Fruit fly (Drosophila melanogaster) whole organism, embryonic: ENCODE data around the gene APP-BP1.

ENCODE experiments used
- CG12769 ChIP-seq: fragments of 200-800 bp; sonication (Bioruptor generic); optimal IDR thresholded peaks from 2 replicates; lab custom pipeline; 2019; ENCODE audit warnings: missing biosample characterization, mild to moderate bottlenecking, missing genetic modification characterization, moderate library complexity
- CG16813 ChIP-seq: fragments of 200-800 bp; sonication (Bioruptor generic); IDR thresholded peaks from 3 replicates; pipeline ENCODE4 v1.3.6; 2022; ENCODE audit warnings: missing biosample characterization, missing genetic modification characterization; ENCODE audit not compliant: partially characterized antibody
- CG16863 ChIP-seq: fragments of 200-800 bp; sonication (Bioruptor generic); optimal IDR thresholded peaks from 3 replicates; lab custom pipeline; 2016; ENCODE audit warnings: missing biosample characterization, missing genetic modification characterization
- CG5180 ChIP-seq: fragments of 200-800 bp; sonication (Bioruptor generic); optimal IDR thresholded peaks from 3 replicates; lab custom pipeline; 2017; ENCODE audit warnings: missing biosample characterization, missing genetic modification characterization, mild to moderate bottlenecking, moderate library complexity, missing genetic modification reagents
- CG7839 ChIP-seq: fragments of 200-800 bp; sonication (Bioruptor generic); optimal IDR thresholded peaks from 3 replicates; lab custom pipeline; 2018; ENCODE audit warnings: missing biosample characterization, mild to moderate bottlenecking, missing genetic modification characterization, moderate library complexity
- CG8359 ChIP-seq: fragments of 200-800 bp; sonication (Bioruptor generic); optimal IDR thresholded peaks from 2 replicates; lab custom pipeline; 2017; ENCODE audit warnings: missing biosample characterization, mild to moderate bottlenecking, missing genetic modification characterization, borderline replicate concordance
- D ChIP-seq, 2 experiments: fragments of 200-800 bp in 1 of 2; fragments of >200 bp in 1 of 2; sonication (Bioruptor generic) in 1 of 2; optimal IDR thresholded peaks; 2 replicates in 1 of 2; 3 replicates in 1 of 2; lab custom pipeline; 2017; ENCODE audit warnings: mild to moderate bottlenecking in 1 of 2, missing biosample characterization in 1 of 2, missing genetic modification characterization in 1 of 2, missing genetic modification reagents in 1 of 2
- Gsc ChIP-seq: fragments of 200-800 bp; sonication (Bioruptor generic); IDR thresholded peaks from 2 replicates; pipeline ENCODE4 v1.3.6; 2022; ENCODE audit warnings: missing biosample characterization, missing genetic modification characterization
- Hr3 ChIP-seq: fragments of 200-800 bp; sonication (Bioruptor generic); optimal IDR thresholded peaks from 3 replicates; lab custom pipeline; 2016; ENCODE audit warnings: missing biosample characterization, missing genetic modification characterization
- Hsf ChIP-seq: fragments of 200-800 bp; sonication (Bioruptor generic); optimal IDR thresholded peaks from 3 replicates; lab custom pipeline; 2016; ENCODE audit warnings: missing biosample characterization, missing genetic modification characterization
- Oli ChIP-seq: fragments of 200-800 bp; sonication (Bioruptor generic); optimal IDR thresholded peaks from 2 replicates; lab custom pipeline; 2018; ENCODE audit warnings: missing biosample characterization, mild to moderate bottlenecking, missing genetic modification characterization, moderate library complexity
- al ChIP-seq: fragments of 200-800 bp; sonication (Bioruptor generic); IDR thresholded peaks from 2 replicates; pipeline ENCODE4 v1.3.6; 2022; ENCODE audit warnings: missing biosample characterization, missing genetic modification characterization
- chif ChIP-seq, 2 experiments: fragments of 200-800 bp; sonication (Bioruptor generic); optimal IDR thresholded peaks; 3 replicates each; lab custom pipeline; 2016; ENCODE audit warnings: missing biosample characterization in 2 of 2, missing genetic modification characterization in 2 of 2
- peb ChIP-seq: fragments of 200-800 bp; sonication (Bioruptor generic); IDR thresholded peaks from 2 replicates; pipeline ENCODE4 v1.3.6; 2022; ENCODE audit warnings: missing biosample characterization, missing genetic modification characterization
- sd ChIP-seq: fragments of 200-800 bp; sonication (Bioruptor generic); optimal IDR thresholded peaks from 3 replicates; lab custom pipeline; 2018; ENCODE audit warnings: missing biosample characterization, mild to moderate bottlenecking, missing genetic modification characterization, moderate library complexity

The APP-BP1 gene

DNA sequence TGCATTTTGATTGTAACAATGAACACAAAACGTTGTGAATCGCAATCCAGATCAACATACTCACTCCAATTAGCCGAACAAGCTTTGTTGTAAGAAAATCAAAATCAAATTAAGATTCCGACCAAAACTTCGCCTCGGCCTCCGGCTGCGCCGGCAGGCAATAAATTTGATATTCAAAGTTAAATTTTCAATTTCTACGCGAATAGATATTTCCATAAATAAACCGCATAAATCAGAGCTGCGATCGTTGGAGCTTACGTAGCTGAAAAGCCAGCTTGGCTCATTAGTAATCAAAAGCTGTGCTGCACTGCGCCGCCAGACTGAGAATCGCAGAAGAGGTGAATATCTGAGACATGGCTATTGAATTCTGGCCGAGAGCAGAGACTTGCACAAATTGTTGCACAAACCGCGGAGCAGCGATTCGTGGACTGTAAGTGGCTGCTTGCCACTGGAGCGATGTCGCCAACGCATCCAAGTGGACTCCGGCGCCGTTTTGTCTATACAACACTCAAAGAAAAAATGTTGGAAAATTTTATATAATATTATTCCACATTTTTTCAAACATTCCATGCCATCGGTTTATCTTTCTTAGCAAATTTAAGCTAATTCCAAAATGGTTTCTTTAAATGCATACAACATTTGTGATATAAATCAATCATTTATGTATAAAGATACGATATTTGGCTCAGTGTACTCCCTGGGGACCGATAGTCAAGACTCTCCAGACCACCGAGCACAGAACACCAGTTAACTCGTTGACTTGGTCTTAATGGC is 50.5 kb downstream of the APP-BP1 start (continued):
- TF ChIP-seq CG12769 (peak; percentile 48), Hr3 (GFP tag; lab: Kevin White, UChicago) (peak; percentile 27), CG7839 (peak; percentile 45), D (optimal IDR thresholded peaks at IDR 0.05; lab: Kevin White, UChicago) (no peak), D (GFP tag; optimal IDR thresholded peaks at IDR 0.05; lab: Kevin White, UChicago) (peak; percentile 48), CG8359 (peak; percentile 15), CG16863 (GFP tag; lab: Kevin White, UChicago) (peak; percentile 23), chif (GFP tag; optimal IDR thresholded peaks at IDR 0.05; lab: Kevin White, UChicago) (peak in 1 of 2 experiments; percentile 2), CG16813 (GFP tag; lab: Robert Waterston, UW) (no peak), CG5180 (GFP tag; lab: Kevin White, UChicago) (no peak), al (GFP tag; lab: Robert Waterston, UW) (peak; percentile 33; the same call in 1 of the 2 replicates), peb (GFP tag; lab: Robert Waterston, UW) (no peak), Gsc (no peak), Hsf (peak; percentile 3), sd (peak; percentile 47), Oli (tag; lab: Kevin White, UChicago) (peak; percentile 53)
